Fruit fly (Drosophila melanogaster): ENCODE results near the gene Ccp84Ab.
A peak's percentile ranks its signal among the peaks of the same experiment; 100 is the strongest.

Gene Ccp84Ab

DNA sequence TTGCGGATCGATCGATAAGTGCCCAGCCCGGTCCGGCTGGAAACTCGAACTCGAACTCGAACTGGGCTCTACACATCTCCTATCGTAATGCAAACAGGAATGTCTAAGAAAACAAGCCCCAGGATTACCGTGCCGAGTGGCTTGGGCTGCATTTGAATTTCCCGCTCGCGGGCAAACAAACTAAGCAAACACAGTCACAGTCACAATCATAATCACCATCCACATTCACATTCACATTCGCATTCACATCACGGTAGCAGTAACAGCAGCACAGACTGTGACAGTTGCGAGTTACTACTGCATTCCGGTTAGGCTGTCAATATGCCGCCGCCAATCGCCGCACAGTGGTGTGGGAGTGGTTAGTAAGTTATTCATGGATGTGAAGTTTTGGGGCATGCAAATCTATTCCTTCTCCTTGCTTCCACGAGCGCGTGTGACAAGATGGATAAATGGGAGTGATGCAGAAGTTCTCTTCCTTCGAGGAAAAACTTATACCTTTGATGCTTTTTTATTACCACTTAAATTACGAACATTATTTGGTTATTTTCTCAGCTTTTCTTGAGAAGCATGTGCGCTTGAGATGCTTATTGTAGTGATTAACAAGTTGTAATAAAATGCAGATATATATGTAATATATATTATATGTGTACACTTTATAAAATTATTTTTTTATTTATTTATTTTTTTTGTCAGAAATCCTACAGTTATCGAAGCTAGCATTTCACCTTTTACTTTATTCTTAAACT, 38.1 kb downstream of the Ccp84Ab start (continued):
- TF ChIP-seq crp (GFP tag; optimal IDR thresholded peaks at IDR 0.05) (no peak), CG10431 (GFP tag; optimal IDR thresholded peaks at IDR 0.05) (no peak), tll (GFP tag; optimal IDR thresholded peaks at IDR 0.05) (peak in 1 of 2 experiments; percentile 59), trh (GFP tag; optimal IDR thresholded peaks at IDR 0.05) (no peak), sc (optimal IDR thresholded peaks at IDR 0.05) (no peak), sc (GFP tag; optimal IDR thresholded peaks at IDR 0.05) (peak; percentile 4), tna (GFP tag; IDR thresholded peaks at IDR 0.05; ENCODE audit: partially characterized antibody) (no peak; the same call in 1 of the 2 replicates), eve (GFP tag; optimal IDR thresholded peaks at IDR 0.05) (no peak), org-1 (GFP tag; optimal IDR thresholded peaks at IDR 0.05) (peak; percentile 13), prd (optimal IDR thresholded peaks at IDR 0.05) (no peak), prd (GFP tag; IDR thresholded peaks at IDR 0.05) (peak; percentile 31; the same call in 1 of the 3 replicates), CG2202 (tag; optimal IDR thresholded peaks at IDR 0.05) (peak; percentile 30), CG2678 (tag; optimal IDR thresholded peaks at IDR 0.05) (peak; percentile 20), Gug (GFP tag; IDR thresholded peaks at IDR 0.05) (no peak), Eip74EF (GFP tag; optimal IDR thresholded peaks at IDR 0.05) (no peak), Atf3 (GFP tag; optimal IDR thresholded peaks at IDR 0.05) (peak; percentile 7), trem (tag; optimal IDR thresholded peaks at IDR 0.05) (no peak), CG17359 (tag; optimal IDR thresholded peaks at IDR 0.05) (no peak), CG4282 (GFP tag; optimal IDR thresholded peaks at IDR 0.05) (no peak), chif (GFP tag; optimal IDR thresholded peaks at IDR 0.05) (peak in 1 of 2 experiments; percentile 17), CG8089 (GFP tag; optimal IDR thresholded peaks at IDR 0.05) (no peak), CG13424 (tag; optimal IDR thresholded peaks at IDR 0.05) (peak; percentile 18), grn (GFP tag; optimal IDR thresholded peaks at IDR 0.05) (no peak), CrebB (tag; optimal IDR thresholded peaks at IDR 0.05) (no peak), CG7839 (tag; optimal IDR thresholded peaks at IDR 0.05) (peak; percentile 15), ab (GFP tag; optimal IDR thresholded peaks at IDR 0.05) (no peak), Hmr (GFP tag; optimal IDR thresholded peaks at IDR 0.05) (no peak), CG8281 (tag; optimal IDR thresholded peaks at IDR 0.05) (no peak), lbe (GFP tag; optimal IDR thresholded peaks at IDR 0.05) (no peak), Hr51 (GFP tag; optimal IDR thresholded peaks at IDR 0.05) (peak in 1 of 2 experiments; percentile 27), CG17328 (GFP tag; IDR thresholded peaks at IDR 0.05) (0 out of 2 replicates have a peak, but pooled peaks have one; percentile 7)

dm6 chr3R:6663289-6663666, 39.4 kb downstream of the Ccp84Ab start:
- no peak for TF ChIP-seq CG33213 (GFP tag; optimal IDR thresholded peaks at IDR 0.05)
- TF ChIP-seq HLH4C (GFP tag; IDR thresholded peaks at IDR 0.05; ENCODE audit: partially characterized antibody) = no peak
- TF ChIP-seq row (GFP tag; IDR thresholded peaks at IDR 0.05) = 0 out of 3 replicates have a peak, but pooled peaks have one; percentile 1
- TF ChIP-seq CG4707 (GFP tag; optimal IDR thresholded peaks at IDR 0.05) = no peak
- peak in 1 of 2 experiments; percentile 93 for TF ChIP-seq tll (GFP tag; optimal IDR thresholded peaks at IDR 0.05)
- TF ChIP-seq Atf6 (GFP tag; IDR thresholded peaks at IDR 0.05) = no peak
- no peak for TF ChIP-seq jumu (GFP tag; optimal IDR thresholded peaks at IDR 0.05)
- TF ChIP-seq Ptx1 (GFP tag; IDR thresholded peaks at IDR 0.05) = no peak
- no peak for TF ChIP-seq CG9215 (GFP tag; IDR thresholded peaks at IDR 0.05)
- no peak for TF ChIP-seq CG14050 (GFP tag; IDR thresholded peaks at IDR 0.05)
- no peak for TF ChIP-seq trem (tag; optimal IDR thresholded peaks at IDR 0.05)

Measured in whole organism, embryonic.